Worm (Caenorhabditis elegans): Measurements from ENCODE around the gene H43E16.1.

Gene H43E16.1

ce11 chrII:6658766-6659165 is 15.3 kb upstream of the H43E16.1 start, which contains the start of gene T19D12.10:
TSS of gene T19D12.10 (minus strand) at chrII:6658866.
- no peak for TF ChIP-seq him-1 (tag; optimal IDR thresholded peaks at IDR 0.05)
- TF ChIP-seq dao-5 (tag; optimal IDR thresholded peaks at IDR 0.05) = no peak
- no peak for TF ChIP-seq W03F9.2 (tag; optimal IDR thresholded peaks at IDR 0.05)

- no peak for TF ChIP-seq W03F9.2 (tag; optimal IDR thresholded peaks at IDR 0.05)
Measured at ce11 chrII:6661211-6661610, 12.9 kb upstream of the H43E16.1 start, which contains the start of gene T19D12.2. TSS of gene T19D12.2 (plus strand) at chrII:6661335.

DNA sequence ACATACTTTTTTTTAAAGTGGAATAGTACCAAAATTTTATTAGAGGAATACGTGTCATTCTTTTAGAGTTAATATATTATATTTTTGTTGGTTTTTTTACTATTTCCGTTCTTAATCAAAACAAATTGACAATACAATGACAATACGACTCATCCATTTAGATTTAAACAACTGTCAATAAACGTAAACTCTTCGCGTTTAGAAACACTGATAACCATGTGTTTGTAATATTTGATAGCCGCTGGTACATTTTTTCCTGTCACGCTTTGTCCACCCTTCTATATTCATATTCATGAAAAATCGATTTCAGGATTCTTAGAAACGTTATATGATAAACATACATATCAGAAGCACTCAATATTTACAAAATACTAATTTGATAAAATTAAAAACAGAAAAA is 10.3 kb upstream of the H43E16.1 start:
- TF ChIP-seq dao-5 (tag; optimal IDR thresholded peaks at IDR 0.05) (no peak), him-1 (tag; optimal IDR thresholded peaks at IDR 0.05) (no peak), W03F9.2 (tag; optimal IDR thresholded peaks at IDR 0.05) (no peak)

ce11 chrII:6665908-6666307 is 8.2 kb upstream of the H43E16.1 start:
- TF ChIP-seq dao-5 (tag; optimal IDR thresholded peaks at IDR 0.05) = no peak
- no peak for TF ChIP-seq him-1 (tag; optimal IDR thresholded peaks at IDR 0.05)
- no peak for TF ChIP-seq W03F9.2 (tag; optimal IDR thresholded peaks at IDR 0.05)

DNA sequence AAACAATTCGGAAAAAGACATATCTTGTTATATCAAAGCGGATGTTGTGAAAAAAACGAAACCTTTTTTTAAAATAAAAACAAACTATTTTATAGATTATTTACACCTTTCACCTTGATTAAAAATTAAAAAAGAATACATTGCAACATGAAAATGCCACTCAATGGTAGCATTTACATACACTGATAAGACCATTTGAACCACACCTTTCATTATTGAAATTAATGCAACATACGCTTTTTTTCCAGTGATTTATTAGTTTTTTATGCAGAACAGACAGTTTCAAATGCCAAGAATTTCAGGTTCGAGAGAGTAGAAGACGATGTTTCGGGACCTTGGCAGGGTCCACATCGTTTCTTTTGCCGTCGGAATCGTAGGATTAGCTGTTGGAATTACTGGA is 7.5 kb upstream of the H43E16.1 start, which contains the start of gene T19D12.1:
T19D12.1 (plus strand) TSS at position 301 of the 400 bp plus-strand sequence.
- no peak for TF ChIP-seq dao-5 (tag; optimal IDR thresholded peaks at IDR 0.05)
- TF ChIP-seq W03F9.2 (tag; optimal IDR thresholded peaks at IDR 0.05) = no peak
- TF ChIP-seq him-1 (tag; optimal IDR thresholded peaks at IDR 0.05) = no peak

DNA sequence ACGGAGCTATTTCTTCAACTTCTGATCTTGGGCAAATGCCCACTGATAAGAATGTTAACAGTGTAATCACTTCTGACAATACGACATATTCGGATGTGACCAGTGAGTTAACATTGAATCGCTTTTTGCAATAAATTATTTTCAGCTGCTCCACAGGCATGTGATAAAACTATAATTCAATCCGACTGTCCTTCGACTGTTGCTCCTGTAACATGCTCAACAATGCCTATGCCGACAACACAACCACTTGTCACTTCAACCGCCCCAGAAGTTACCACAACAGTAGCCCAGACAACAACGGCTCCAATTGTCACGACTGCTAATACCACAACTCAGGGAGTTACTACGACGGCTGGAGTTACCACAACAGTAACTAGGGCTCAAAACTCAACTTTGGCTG is 6.5 kb upstream of the H43E16.1 start:
- TF ChIP-seq W03F9.2 (tag; optimal IDR thresholded peaks at IDR 0.05) = no peak
- no peak for TF ChIP-seq dao-5 (tag; optimal IDR thresholded peaks at IDR 0.05)
- no peak for TF ChIP-seq him-1 (tag; optimal IDR thresholded peaks at IDR 0.05)

DNA sequence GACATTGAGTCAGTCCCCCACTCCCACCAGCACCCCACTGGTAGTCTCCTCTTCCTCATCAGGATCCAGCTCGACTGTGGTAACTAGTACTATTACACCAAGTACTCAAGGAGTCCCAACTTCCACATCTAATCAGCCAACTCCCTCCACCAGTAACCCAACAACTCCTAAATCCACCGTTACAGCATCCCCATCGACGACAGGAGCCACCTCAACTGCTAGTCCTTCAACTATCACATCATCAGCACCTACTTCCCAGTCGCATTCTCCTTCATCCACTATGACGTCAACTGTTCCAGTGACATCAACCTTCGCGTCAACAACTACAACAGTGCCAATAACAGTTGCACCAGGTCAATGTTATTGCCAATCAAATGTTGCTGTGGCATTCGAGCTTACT is 5.6 kb upstream of the H43E16.1 start:
- TF ChIP-seq W03F9.2 (tag; optimal IDR thresholded peaks at IDR 0.05) (no peak), him-1 (tag; optimal IDR thresholded peaks at IDR 0.05) (no peak), dao-5 (tag; optimal IDR thresholded peaks at IDR 0.05) (no peak)

ce11 chrII:6679724-6680123 is 5.7 kb downstream of the H43E16.1 start, which contains the start of gene ift-74:
TSS of gene ift-74 (plus strand) at chrII:6680024.
- TF ChIP-seq W03F9.2 (tag; optimal IDR thresholded peaks at IDR 0.05) (no peak), dao-5 (tag; optimal IDR thresholded peaks at IDR 0.05) (no peak), him-1 (tag; optimal IDR thresholded peaks at IDR 0.05) (no peak)

- no peak for TF ChIP-seq him-1 (tag; optimal IDR thresholded peaks at IDR 0.05)
- TF ChIP-seq W03F9.2 (tag; optimal IDR thresholded peaks at IDR 0.05) = no peak
- TF ChIP-seq dao-5 (tag; optimal IDR thresholded peaks at IDR 0.05) = no peak
Measured at ce11 chrII:6681478-6681877, 7.4 kb downstream of the H43E16.1 start.

DNA sequence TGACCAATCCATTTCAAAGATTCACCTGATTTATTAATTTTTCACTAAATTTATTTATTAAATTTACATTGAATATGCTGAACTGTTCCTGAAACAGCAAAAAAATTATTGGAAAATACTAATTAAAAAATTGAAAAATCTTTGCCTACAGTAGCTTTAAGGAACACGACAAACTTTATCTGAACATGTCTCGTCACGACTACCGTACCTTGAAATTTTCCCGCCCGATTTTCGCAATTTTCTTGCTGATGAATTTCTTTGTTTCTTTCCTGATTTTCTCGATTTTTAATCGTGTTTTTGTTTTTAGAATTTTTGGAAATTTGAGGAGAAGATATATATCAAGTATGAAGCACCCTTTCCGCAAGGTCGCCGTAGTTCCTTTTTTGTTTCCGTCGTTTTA is 8.8 kb downstream of the H43E16.1 start:
- no peak for TF ChIP-seq W03F9.2 (tag; optimal IDR thresholded peaks at IDR 0.05)
- no peak for TF ChIP-seq dao-5 (tag; optimal IDR thresholded peaks at IDR 0.05)
- TF ChIP-seq him-1 (tag; optimal IDR thresholded peaks at IDR 0.05) = no peak

- TF ChIP-seq him-1 (tag; optimal IDR thresholded peaks at IDR 0.05) (no peak), dao-5 (tag; optimal IDR thresholded peaks at IDR 0.05) (no peak), W03F9.2 (tag; optimal IDR thresholded peaks at IDR 0.05) (no peak)
Measured at ce11 chrII:6683663-6684285, 9.7 kb downstream of the H43E16.1 start, which contains the start of gene gyf-1. TSS of gene gyf-1 (plus strand) at chrII:6684235.

- TF ChIP-seq W03F9.2 (tag; optimal IDR thresholded peaks at IDR 0.05) = no peak
- no peak for TF ChIP-seq him-1 (tag; optimal IDR thresholded peaks at IDR 0.05)
- TF ChIP-seq dao-5 (tag; optimal IDR thresholded peaks at IDR 0.05) = no peak
Measured at ce11 chrII:6685964-6686363, 11.9 kb downstream of the H43E16.1 start.

- no peak for TF ChIP-seq him-1 (tag; optimal IDR thresholded peaks at IDR 0.05)
- TF ChIP-seq dao-5 (tag; optimal IDR thresholded peaks at IDR 0.05) = no peak
- TF ChIP-seq W03F9.2 (tag; optimal IDR thresholded peaks at IDR 0.05) = no peak
Measured at ce11 chrII:6689088-6689487, 15.0 kb downstream of the H43E16.1 start.

- no peak for TF ChIP-seq dao-5 (tag; optimal IDR thresholded peaks at IDR 0.05)
- no peak for TF ChIP-seq him-1 (tag; optimal IDR thresholded peaks at IDR 0.05)
- TF ChIP-seq W03F9.2 (tag; optimal IDR thresholded peaks at IDR 0.05) = no peak
Measured at ce11 chrII:6695388-6695787, 21.3 kb downstream of the H43E16.1 start, which contains the start of gene C18H9.5. TSS of gene C18H9.5 (minus strand) at chrII:6695566.

DNA sequence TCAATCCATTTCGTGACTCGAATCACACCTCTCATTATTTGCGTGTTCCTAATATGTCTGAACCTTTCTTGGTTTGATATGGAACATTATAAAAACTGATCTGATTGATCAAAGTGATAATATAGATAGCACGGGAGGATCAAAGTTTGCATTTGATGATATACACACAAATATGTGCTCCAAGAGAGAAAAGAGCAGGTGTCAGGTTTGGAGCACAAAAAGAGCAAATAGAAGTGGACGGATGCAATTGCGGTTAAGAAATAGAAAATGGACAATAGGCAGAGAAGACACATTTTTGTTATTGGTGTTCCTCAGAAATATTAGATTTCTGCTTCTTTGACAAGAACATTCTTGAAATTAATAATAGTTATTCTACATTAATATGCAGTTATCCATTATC is 24.7 kb downstream of the H43E16.1 start, which contains the start of gene C18H9.1:
C18H9.1 (plus strand) TSS at position 301 of the 400 bp plus-strand sequence.
- no peak for TF ChIP-seq dao-5 (tag; optimal IDR thresholded peaks at IDR 0.05)
- no peak for TF ChIP-seq W03F9.2 (tag; optimal IDR thresholded peaks at IDR 0.05)
- TF ChIP-seq him-1 (tag; optimal IDR thresholded peaks at IDR 0.05) = no peak

All from whole organism, L4/young adult.